Fruit fly (Drosophila melanogaster) whole organism, embryonic: ENCODE data around the gene CG31549.

Experiments used
- Abd-B ChIP-seq: fragments of 200-800 bp; sonication (Bioruptor generic); optimal IDR thresholded peaks from 2 replicates; lab custom pipeline; 2018; ENCODE audit warnings: missing biosample characterization, mild to moderate bottlenecking, missing genetic modification characterization, moderate library complexity
- CG10209 ChIP-seq: fragments of 200-800 bp; sonication (Bioruptor generic); optimal IDR thresholded peaks from 3 replicates; lab custom pipeline; 2017; ENCODE audit warnings: missing biosample characterization, mild to moderate bottlenecking, missing genetic modification characterization, missing genetic modification reagents
- CG13123 ChIP-seq: fragments of 200-800 bp; sonication (Bioruptor generic); optimal IDR thresholded peaks from 2 replicates; lab custom pipeline; 2016; ENCODE audit warnings: missing biosample characterization, missing genetic modification characterization
- CG13296 ChIP-seq: fragments of 200-800 bp; sonication (Bioruptor generic); optimal IDR thresholded peaks from 3 replicates; lab custom pipeline; 2018; ENCODE audit warnings: missing biosample characterization, mild to moderate bottlenecking, missing genetic modification characterization
- CG13775 ChIP-seq: fragments of 200-800 bp; sonication (Bioruptor generic); optimal IDR thresholded peaks from 3 replicates; lab custom pipeline; 2017; ENCODE audit warnings: missing biosample characterization, mild to moderate bottlenecking, missing genetic modification characterization
- CG14965 ChIP-seq: fragments of 200-800 bp; sonication (Bioruptor generic); optimal IDR thresholded peaks from 2 replicates; lab custom pipeline; 2016; ENCODE audit warnings: missing biosample characterization, missing genetic modification characterization, borderline replicate concordance
- CG17359 ChIP-seq: fragments of 200-800 bp; sonication (Bioruptor generic); optimal IDR thresholded peaks from 3 replicates; lab custom pipeline; 2018; ENCODE audit warnings: missing biosample characterization, mild to moderate bottlenecking, missing genetic modification characterization, moderate library complexity
- CG17829 ChIP-seq: fragments of 200-800 bp; optimal IDR thresholded peaks from 2 replicates; lab custom pipeline; 2019; ENCODE audit warnings: missing biosample characterization, mild to moderate bottlenecking, missing genetic modification characterization, moderate library complexity
- CG18619 ChIP-seq: fragments of 200-800 bp; sonication (Bioruptor generic); optimal IDR thresholded peaks from 3 replicates; lab custom pipeline; 2017; ENCODE audit warnings: missing biosample characterization, mild to moderate bottlenecking, missing genetic modification characterization
- CG2712 ChIP-seq: fragments of 200-800 bp; optimal IDR thresholded peaks from 3 replicates; lab custom pipeline; 2019; ENCODE audit warnings: missing biosample characterization, mild to moderate bottlenecking, missing genetic modification characterization, moderate library complexity
- CG31365 ChIP-seq: fragments of 200-800 bp; sonication (Bioruptor generic); optimal IDR thresholded peaks from 2 replicates; lab custom pipeline; 2018; ENCODE audit warnings: missing biosample characterization, mild to moderate bottlenecking, missing genetic modification characterization
- CG4404 ChIP-seq: fragments of 200-800 bp; sonication (Bioruptor generic); IDR thresholded peaks from 2 replicates; pipeline ENCODE4 v1.3.6; 2022; ENCODE audit warnings: missing biosample characterization, missing genetic modification characterization
- CG6813 ChIP-seq: fragments of 200-800 bp; sonication (Bioruptor generic); optimal IDR thresholded peaks from 2 replicates; lab custom pipeline; 2017; ENCODE audit warnings: missing biosample characterization, missing genetic modification characterization, mild to moderate bottlenecking, moderate library complexity, missing genetic modification reagents
- CG7372 ChIP-seq: fragments of 200-800 bp; sonication (Bioruptor generic); IDR thresholded peaks from 2 replicates; pipeline ENCODE4 v1.3.6; 2022; ENCODE audit warnings: missing biosample characterization, missing genetic modification characterization
- CG7786 ChIP-seq: fragments of 200-800 bp; sonication (Bioruptor generic); optimal IDR thresholded peaks from 2 replicates; lab custom pipeline; 2016; ENCODE audit warnings: missing biosample characterization, missing genetic modification characterization
- CG8388 ChIP-seq: fragments of 200-800 bp; sonication (Bioruptor generic); optimal IDR thresholded peaks from 2 replicates; lab custom pipeline; 2019; ENCODE audit warnings: missing biosample characterization, mild to moderate bottlenecking, missing genetic modification characterization, moderate library complexity
- CG8765 ChIP-seq: fragments of 200-800 bp; sonication (Bioruptor generic); IDR thresholded peaks from 2 replicates; pipeline ENCODE4 v1.3.6; 2022; ENCODE audit warnings: missing biosample characterization, missing genetic modification characterization
- CG9437 ChIP-seq: fragments of 200-800 bp; sonication (Bioruptor generic); optimal IDR thresholded peaks from 2 replicates; lab custom pipeline; 2018; ENCODE audit warnings: missing biosample characterization, mild to moderate bottlenecking, missing genetic modification characterization
- CG9797 ChIP-seq: fragments of 200-800 bp; sonication (Bioruptor generic); optimal IDR thresholded peaks from 3 replicates; lab custom pipeline; 2018; ENCODE audit warnings: missing biosample characterization, mild to moderate bottlenecking, missing genetic modification characterization
- CG9817 ChIP-seq: fragments of 200-800 bp; sonication (Bioruptor generic); optimal IDR thresholded peaks from 2 replicates; lab custom pipeline; 2018; ENCODE audit warnings: missing biosample characterization, mild to moderate bottlenecking, missing genetic modification characterization, moderate library complexity
- Chrac-16 ChIP-seq: fragments of 200-800 bp; sonication (Bioruptor generic); optimal IDR thresholded peaks from 3 replicates; lab custom pipeline; 2016; ENCODE audit warnings: missing biosample characterization, missing genetic modification characterization
- D ChIP-seq, 2 experiments: fragments of 200-800 bp in 1 of 2; fragments of >200 bp in 1 of 2; sonication (Bioruptor generic) in 1 of 2; optimal IDR thresholded peaks; 2 replicates in 1 of 2; 3 replicates in 1 of 2; lab custom pipeline; 2017; ENCODE audit warnings: mild to moderate bottlenecking in 1 of 2, missing biosample characterization in 1 of 2, missing genetic modification characterization in 1 of 2, missing genetic modification reagents in 1 of 2
- E2f1 ChIP-seq: fragments of 200-800 bp; sonication (Bioruptor generic); IDR thresholded peaks from 2 replicates; pipeline ENCODE4 v1.3.6; 2022; ENCODE audit warnings: missing biosample characterization, missing genetic modification characterization
- Fer1 ChIP-seq: fragments of 200-800 bp; sonication (Bioruptor generic); optimal IDR thresholded peaks from 2 replicates; lab custom pipeline; 2017; ENCODE audit warnings: missing biosample characterization, mild to moderate bottlenecking, missing genetic modification characterization
- H15 ChIP-seq: fragments of 200-800 bp; sonication (Bioruptor generic); IDR thresholded peaks from 3 replicates; pipeline ENCODE4 v1.3.6; 2022; ENCODE audit warnings: missing biosample characterization, missing genetic modification characterization
- HHEX ChIP-seq: fragments of 200-800 bp; sonication (Bioruptor generic); optimal IDR thresholded peaks from 3 replicates; lab custom pipeline; 2017; ENCODE audit warnings: missing biosample characterization, mild to moderate bottlenecking, missing genetic modification characterization, missing genetic modification reagents
- HmgZ ChIP-seq: fragments of 200-800 bp; sonication (Bioruptor generic); optimal IDR thresholded peaks from 2 replicates; lab custom pipeline; 2018; ENCODE audit warnings: missing biosample characterization, mild to moderate bottlenecking, missing genetic modification characterization
- Hmr ChIP-seq: fragments of 200-800 bp; sonication (Bioruptor generic); optimal IDR thresholded peaks from 3 replicates; lab custom pipeline; 2017; ENCODE audit warnings: mild to moderate bottlenecking, missing biosample characterization, missing genetic modification reagents, missing genetic modification characterization
- NFAT ChIP-seq: fragments of 200-800 bp; sonication (Bioruptor generic); IDR thresholded peaks from 2 replicates; pipeline ENCODE4 v1.3.6; 2022; ENCODE audit warnings: missing biosample characterization, missing genetic modification characterization
- Nf-YA ChIP-seq: fragments of 200-800 bp; sonication (Bioruptor generic); IDR thresholded peaks from 2 replicates; pipeline ENCODE4 v1.3.6; 2022; ENCODE audit warnings: missing biosample characterization, missing genetic modification characterization
- Sox100B ChIP-seq: fragments of 200-800 bp; sonication (Bioruptor generic); optimal IDR thresholded peaks from 3 replicates; lab custom pipeline; 2018; ENCODE audit warnings: missing biosample characterization, mild to moderate bottlenecking, missing genetic modification characterization
- Xbp1 ChIP-seq: fragments of 200-800 bp; sonication (Bioruptor generic); optimal IDR thresholded peaks from 3 replicates; lab custom pipeline; 2016; ENCODE audit warnings: missing biosample characterization, mild to moderate bottlenecking, missing genetic modification characterization
- ash1 ChIP-seq: fragments of 200-800 bp; sonication (Bioruptor generic); optimal IDR thresholded peaks from 2 replicates; lab custom pipeline; 2018; ENCODE audit warnings: missing biosample characterization, mild to moderate bottlenecking, missing genetic modification characterization
- bcd ChIP-seq: fragments of 200-800 bp; sonication (Bioruptor generic); optimal IDR thresholded peaks from 2 replicates; lab custom pipeline; 2017; ENCODE audit warnings: missing biosample characterization, mild to moderate bottlenecking, missing genetic modification characterization
- chn ChIP-seq: fragments of 200-800 bp; sonication (Bioruptor generic); optimal IDR thresholded peaks from 2 replicates; lab custom pipeline; 2016; ENCODE audit warnings: missing biosample characterization, missing genetic modification characterization
- corto ChIP-seq: fragments of 200-800 bp; sonication (Bioruptor generic); optimal IDR thresholded peaks from 2 replicates; lab custom pipeline; 2016; ENCODE audit warnings: missing biosample characterization, mild to moderate bottlenecking, missing genetic modification characterization, moderate library complexity
- disco-r ChIP-seq: fragments of 200-800 bp; sonication (Bioruptor generic); optimal IDR thresholded peaks from 2 replicates; lab custom pipeline; 2016; ENCODE audit warnings: missing biosample characterization, missing genetic modification characterization
- fd3F ChIP-seq: fragments of 200-800 bp; sonication (Bioruptor generic); optimal IDR thresholded peaks from 2 replicates; lab custom pipeline; 2018; ENCODE audit warnings: missing biosample characterization, mild to moderate bottlenecking, missing genetic modification characterization, moderate library complexity
- gcm2 ChIP-seq: fragments of 200-800 bp; sonication (Bioruptor generic); optimal IDR thresholded peaks from 2 replicates; lab custom pipeline; 2016; ENCODE audit warnings: missing biosample characterization, missing genetic modification characterization
- hth ChIP-seq: fragments of >200 bp; optimal IDR thresholded peaks from 2 replicates; lab custom pipeline; 2017; ENCODE audit warnings: inconsistent platforms
- inv ChIP-seq: fragments of 200-800 bp; sonication (Bioruptor generic); IDR thresholded peaks from 2 replicates; pipeline ENCODE4 v1.3.6; 2022; ENCODE audit warnings: missing biosample characterization, missing genetic modification characterization; ENCODE audit not compliant: partially characterized antibody
- knrl ChIP-seq: fragments of 200-800 bp; sonication (Bioruptor generic); IDR thresholded peaks from 3 replicates; pipeline ENCODE4 v1.3.6; 2022; ENCODE audit warnings: missing biosample characterization, missing genetic modification characterization; ENCODE audit not compliant: partially characterized antibody
- maf-S ChIP-seq: fragments of 200-800 bp; sonication (Bioruptor generic); optimal IDR thresholded peaks from 2 replicates; lab custom pipeline; 2016; ENCODE audit warnings: missing biosample characterization, missing genetic modification characterization
- nau ChIP-seq: fragments of 200-800 bp; sonication (Bioruptor generic); optimal IDR thresholded peaks from 3 replicates; lab custom pipeline; 2017; ENCODE audit warnings: missing biosample characterization, mild to moderate bottlenecking, missing genetic modification characterization, missing genetic modification reagents
- nerfin-2 ChIP-seq: fragments of 200-800 bp; sonication (Bioruptor generic); IDR thresholded peaks from 2 replicates; pipeline ENCODE4 v1.3.6; 2022; ENCODE audit warnings: missing biosample characterization, missing genetic modification characterization; ENCODE audit not compliant: partially characterized antibody
- org-1 ChIP-seq: fragments of 200-800 bp; sonication (Bioruptor generic); optimal IDR thresholded peaks from 2 replicates; lab custom pipeline; 2017; ENCODE audit warnings: missing biosample characterization, missing genetic modification characterization
- pzg ChIP-seq: fragments of 200-800 bp; sonication (Bioruptor generic); optimal IDR thresholded peaks from 3 replicates; lab custom pipeline; 2018; ENCODE audit warnings: missing biosample characterization, mild to moderate bottlenecking, missing genetic modification characterization, moderate library complexity
- ttk ChIP-seq: fragments of 200-800 bp; sonication (Bioruptor generic); IDR thresholded peaks from 2 replicates; pipeline ENCODE4 v2.1.2; 2022; ENCODE audit warnings: missing biosample characterization, missing genetic modification characterization

CG31549 gene

dm6 chr3R:5620387-5620956 lies 11.5 kb upstream of the CG31549 start (continued):
- TF ChIP-seq ash1 (GFP tag; lab: Kevin White, UChicago) (no peak), CG7372 (peak; percentile 55; the same call in 1 of the 2 replicates), knrl (no peak), CG8765 (GFP tag; lab: Robert Waterston, UW) (no peak), gcm2 (GFP tag; lab: Kevin White, UChicago) (peak; percentile 64), CG4404 (GFP tag; lab: Robert Waterston, UW) (peak; percentile 39; the same call in 1 of the 2 replicates), chn (GFP tag; lab: Kevin White, UChicago) (peak; percentile 43), Nf-YA (GFP tag; lab: Robert Waterston, UW) (peak; percentile 35; the same call in 1 of the 2 replicates), Sox100B (peak; percentile 72), CG6813 (GFP tag; lab: Kevin White, UChicago) (peak; percentile 47), bcd (GFP tag; lab: Kevin White, UChicago) (peak; percentile 59), H15 (GFP tag; lab: Robert Waterston, UW) (peak; percentile 24; the same call in 1 of the 3 replicates), CG8388 (GFP tag; lab: Kevin White, UChicago) (peak; percentile 62), HHEX (peak; percentile 69), CG31365 (tag; lab: Kevin White, UChicago) (no peak), Fer1 (GFP tag; lab: Kevin White, UChicago) (peak; percentile 44), org-1 (GFP tag; lab: Kevin White, UChicago) (peak; percentile 69), CG13775 (GFP tag; lab: Kevin White, UChicago) (peak; percentile 68), disco-r (GFP tag; lab: Kevin White, UChicago) (no peak), hth (lab: Kevin White, UChicago) (no peak), pzg (GFP tag; lab: Kevin White, UChicago) (no peak), nau (GFP tag; lab: Kevin White, UChicago) (no peak), E2f1 (GFP tag; lab: Robert Waterston, UW) (peak; percentile 23; the same call in 1 of the 2 replicates), CG13123 (GFP tag; lab: Kevin White, UChicago) (peak; percentile 2), CG9797 (GFP tag; lab: Kevin White, UChicago) (no peak), Xbp1 (GFP tag; lab: Kevin White, UChicago) (peak; percentile 71), ttk (GFP tag; lab: Robert Waterston, UW) (peak; percentile 49; the same call in 1 of the 2 replicates), NFAT (GFP tag; lab: Robert Waterston, UW) (peak; percentile 52; the same call in 1 of the 2 replicates), corto (GFP tag; lab: Kevin White, UChicago) (peak; percentile 32), HmgZ (tag; lab: Kevin White, UChicago) (peak; percentile 7), D (optimal IDR thresholded peaks at IDR 0.05; lab: Kevin White, UChicago) (no peak), D (GFP tag; optimal IDR thresholded peaks at IDR 0.05; lab: Kevin White, UChicago) (peak; percentile 71), CG9817 (peak; percentile 17), Hmr (GFP tag; lab: Kevin White, UChicago) (peak; percentile 59), Abd-B (GFP tag; lab: Kevin White, UChicago) (peak; percentile 71), nerfin-2 (GFP tag; lab: Robert Waterston, UW) (no peak), Chrac-16 (GFP tag; lab: Kevin White, UChicago) (peak; percentile 39), CG17829 (tag; lab: Kevin White, UChicago) (peak; percentile 50), CG18619 (GFP tag; lab: Kevin White, UChicago) (peak; percentile 66), maf-S (GFP tag; lab: Kevin White, UChicago) (peak; percentile 39), CG9437 (peak; percentile 76), CG14965 (no peak), fd3F (GFP tag; lab: Kevin White, UChicago) (peak; percentile 14), CG10209 (GFP tag; lab: Kevin White, UChicago) (peak; percentile 63), CG7786 (peak; percentile 70), CG2712 (tag; lab: Kevin White, UChicago) (peak; percentile 71), CG13296 (GFP tag; lab: Kevin White, UChicago) (no peak), CG17359 (tag; lab: Kevin White, UChicago) (peak; percentile 78), inv (GFP tag; lab: Robert Waterston, UW) (no peak)
